Worm (Caenorhabditis elegans) whole organism, mixed stage, embryonic: ENCODE data around the gene slmp-1.

Source experiments
- M03D4.4 ChIP-seq: sonication (generic microtip); optimal IDR thresholded peaks from 2 replicates; lab custom pipeline; 2017; ENCODE audit warnings: mild to moderate bottlenecking, missing genetic modification characterization, missing compliant biosample characterization
- bed-3 ChIP-seq: fragments of 200-800 bp; sonication (Bioruptor generic); optimal IDR thresholded peaks from 3 replicates; lab custom pipeline; 2018; ENCODE audit warnings: mild to moderate bottlenecking, missing genetic modification characterization, moderate library complexity, missing compliant biosample characterization
- blmp-1 ChIP-seq: fragments of 150-350 bp; optimal IDR thresholded peaks from 2 replicates; lab custom pipeline; 2014; ENCODE audit warnings: missing biosample characterization, missing genetic modification characterization
- ceh-39 ChIP-seq: fragments of 150-350 bp; optimal IDR thresholded peaks from 2 replicates; lab custom pipeline; 2014; ENCODE audit warnings: missing biosample characterization, missing genetic modification characterization
- ceh-43 ChIP-seq: fragments of 200-800 bp; sonication (Bioruptor generic); optimal IDR thresholded peaks from 2 replicates; lab custom pipeline; 2018; ENCODE audit warnings: mild to moderate bottlenecking, missing genetic modification characterization, moderate library complexity, missing compliant biosample characterization
- ceh-83 ChIP-seq: fragments of 200-800 bp; sonication (Bioruptor generic); optimal IDR thresholded peaks from 2 replicates; lab custom pipeline; 2018; ENCODE audit warnings: mild to moderate bottlenecking, missing genetic modification characterization, missing compliant biosample characterization
- ces-1 ChIP-seq: fragments of 150-350 bp; optimal IDR thresholded peaks from 2 replicates; lab custom pipeline; 2014; ENCODE audit warnings: missing biosample characterization, missing genetic modification reagents, missing genetic modification characterization
- cnd-1 ChIP-seq: fragments of 200-800 bp; sonication (Bioruptor generic); optimal IDR thresholded peaks from 2 replicates; lab custom pipeline; 2018; ENCODE audit warnings: mild to moderate bottlenecking, missing genetic modification characterization, missing compliant biosample characterization
- drap-1 ChIP-seq: fragments of 200-800 bp; sonication (Bioruptor generic); optimal IDR thresholded peaks from 3 replicates; lab custom pipeline; 2018; ENCODE audit warnings: mild to moderate bottlenecking, missing genetic modification characterization, missing compliant biosample characterization
- elt-1 ChIP-seq: sonication (generic microtip); optimal IDR thresholded peaks from 2 replicates; lab custom pipeline; 2017; ENCODE audit warnings: missing genetic modification characterization, mild to moderate bottlenecking, missing compliant biosample characterization, antibody characterized with exemption, moderate library complexity, borderline replicate concordance; ENCODE audit not compliant: insufficient read depth
- elt-3 ChIP-seq: fragments of 150-350 bp; optimal IDR thresholded peaks from 2 replicates; lab custom pipeline; 2014; ENCODE audit warnings: missing biosample characterization, missing genetic modification characterization
- flh-1 ChIP-seq: fragments of 200-800 bp; sonication (Bioruptor generic); optimal IDR thresholded peaks from 2 replicates; lab custom pipeline; 2018; ENCODE audit warnings: mild to moderate bottlenecking, missing genetic modification characterization, moderate library complexity, missing compliant biosample characterization
- ham-2 ChIP-seq: fragments of 200-800 bp; sonication (Bioruptor generic); optimal IDR thresholded peaks from 2 replicates; lab custom pipeline; 2018; ENCODE audit warnings: mild to moderate bottlenecking, missing genetic modification characterization, missing compliant biosample characterization
- hlh-1 ChIP-seq: fragments of 150-350 bp; optimal IDR thresholded peaks from 2 replicates; lab custom pipeline; 2014; ENCODE audit warnings: missing biosample characterization, missing genetic modification reagents, missing genetic modification characterization
- lin-13 ChIP-seq: fragments of 150-350 bp; optimal IDR thresholded peaks from 2 replicates; lab custom pipeline; 2014; ENCODE audit warnings: missing biosample characterization, missing genetic modification characterization
- lin-32 ChIP-seq: fragments of 200-800 bp; sonication (Bioruptor generic); optimal IDR thresholded peaks from 2 replicates; lab custom pipeline; 2018; ENCODE audit warnings: mild to moderate bottlenecking, missing genetic modification characterization, missing compliant biosample characterization
- lsy-2 ChIP-seq: fragments of 150-350 bp; optimal IDR thresholded peaks from 2 replicates; lab custom pipeline; 2014; ENCODE audit warnings: missing biosample characterization, missing genetic modification characterization
- mab-5 ChIP-seq: fragments of 150-350 bp; optimal IDR thresholded peaks from 2 replicates; lab custom pipeline; 2014; ENCODE audit warnings: missing biosample characterization, missing genetic modification characterization
- mep-1 ChIP-seq: fragments of 150-350 bp; optimal IDR thresholded peaks from 2 replicates; lab custom pipeline; 2017; ENCODE audit warnings: missing biosample characterization, missing genetic modification reagents, missing genetic modification characterization, inconsistent platforms
- mls-2 ChIP-seq: sonication (generic microtip); optimal IDR thresholded peaks from 2 replicates; lab custom pipeline; 2016; ENCODE audit warnings: mild to moderate bottlenecking, missing genetic modification characterization, moderate library complexity, missing compliant biosample characterization
- nhr-12 ChIP-seq: fragments of 150-350 bp; optimal IDR thresholded peaks from 2 replicates; lab custom pipeline; 2014; ENCODE audit warnings: missing biosample characterization, missing genetic modification characterization
- nhr-237 ChIP-seq: fragments of 150-350 bp; optimal IDR thresholded peaks from 2 replicates; lab custom pipeline; 2014; ENCODE audit warnings: missing biosample characterization, missing genetic modification characterization
- nhr-28 ChIP-seq: fragments of 150-350 bp; optimal IDR thresholded peaks from 2 replicates; lab custom pipeline; 2014; ENCODE audit warnings: missing biosample characterization, missing genetic modification characterization
- pha-4 ChIP-seq: fragments of 150-350 bp; optimal IDR thresholded peaks from 2 replicates; lab custom pipeline; 2018; ENCODE audit warnings: missing biosample characterization, missing genetic modification reagents, missing genetic modification characterization
- sem-2 ChIP-seq: fragments of 200-800 bp; sonication (Bioruptor generic); optimal IDR thresholded peaks from 2 replicates; lab custom pipeline; 2018; ENCODE audit warnings: mild to moderate bottlenecking, missing genetic modification characterization, missing compliant biosample characterization
- sptf-1 ChIP-seq: sonication (generic microtip); optimal IDR thresholded peaks from 2 replicates; lab custom pipeline; 2017; ENCODE audit warnings: mild to moderate bottlenecking, missing genetic modification characterization, moderate library complexity, missing compliant biosample characterization
- tbx-8 ChIP-seq: fragments of 200-800 bp; sonication (Bioruptor generic); optimal IDR thresholded peaks from 2 replicates; lab custom pipeline; 2018; ENCODE audit warnings: mild to moderate bottlenecking, missing genetic modification characterization, moderate library complexity, missing compliant biosample characterization
- unc-120 ChIP-seq: sonication (generic microtip); optimal IDR thresholded peaks from 2 replicates; lab custom pipeline; 2017; ENCODE audit warnings: missing genetic modification characterization, missing compliant biosample characterization; ENCODE audit not compliant: poor library complexity, severe bottlenecking
- unc-39 ChIP-seq: fragments of 150-350 bp; optimal IDR thresholded peaks from 2 replicates; lab custom pipeline; 2014; ENCODE audit warnings: missing biosample characterization, missing genetic modification characterization
- unc-62 ChIP-seq: fragments of 150-350 bp; optimal IDR thresholded peaks from 2 replicates; lab custom pipeline; 2014; ENCODE audit warnings: missing biosample characterization, missing genetic modification reagents, missing genetic modification characterization
- zip-8 ChIP-seq: fragments of 150-350 bp; optimal IDR thresholded peaks from 2 replicates; lab custom pipeline; 2014; ENCODE audit warnings: missing biosample characterization, missing genetic modification characterization
- ztf-11 ChIP-seq: fragments of 150-350 bp; optimal IDR thresholded peaks from 2 replicates; lab custom pipeline; 2014; ENCODE audit warnings: missing biosample characterization, missing genetic modification characterization

slmp-1 gene

DNA sequence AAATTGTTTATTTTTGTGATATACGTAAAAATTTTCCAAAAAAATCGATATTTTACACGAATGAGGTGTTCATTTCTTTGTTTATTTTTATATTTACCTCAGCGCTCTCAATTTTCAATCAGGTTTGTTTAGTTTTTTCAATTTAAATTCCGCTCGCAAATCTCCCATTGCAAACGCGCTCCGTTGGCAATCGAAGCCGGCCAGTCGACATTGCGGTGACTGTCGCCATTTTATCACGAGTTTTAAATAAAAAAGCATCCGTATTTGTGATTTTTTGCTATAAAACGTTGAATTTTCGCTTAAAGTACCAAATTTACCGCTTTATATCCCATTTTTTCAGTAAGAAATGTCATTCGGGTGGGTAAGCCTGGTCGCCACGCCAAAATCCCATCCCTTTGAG lies at the start of gene slmp-1:
slmp-1 (plus strand) TSS at position 335 of the 400 bp plus-strand sequence.
- no peak for TF ChIP-seq M03D4.4
- no peak for TF ChIP-seq ceh-39 (tag; lab: Kevin White, UChicago)
- TF ChIP-seq elt-1 (tag; lab: Kevin White, UChicago), result no peak
- TF ChIP-seq sem-2 (GFP tag; lab: Kevin White, UChicago), result no peak
- no peak for TF ChIP-seq drap-1 (GFP tag; lab: Kevin White, UChicago)
- TF ChIP-seq unc-120 (tag; lab: Kevin White, UChicago), result no peak
- TF ChIP-seq tbx-8 (GFP tag; lab: Kevin White, UChicago), result no peak
- TF ChIP-seq hlh-1 (tag; lab: Kevin White, UChicago), result peak; percentile 9
- TF ChIP-seq unc-39 (tag; lab: Kevin White, UChicago), result no peak
- no peak for TF ChIP-seq pha-4 (tag; lab: Kevin White, UChicago)
- TF ChIP-seq ham-2 (GFP tag; lab: Kevin White, UChicago), result no peak
- TF ChIP-seq sptf-1 (tag; lab: Kevin White, UChicago), result no peak
- no peak for TF ChIP-seq cnd-1 (tag; lab: Kevin White, UChicago)
- no peak for TF ChIP-seq ceh-83 (GFP tag; lab: Kevin White, UChicago)
- TF ChIP-seq blmp-1 (tag; lab: Kevin White, UChicago), result no peak
- no peak for TF ChIP-seq lin-32 (GFP tag; lab: Kevin White, UChicago)
- peak; percentile 13 for TF ChIP-seq nhr-237
- TF ChIP-seq ces-1, result peak; percentile 4
- TF ChIP-seq elt-3 (tag; lab: Kevin White, UChicago), result no peak
- no peak for TF ChIP-seq mab-5
- no peak for TF ChIP-seq mls-2 (tag; lab: Kevin White, UChicago)
- no peak for TF ChIP-seq bed-3 (GFP tag; lab: Kevin White, UChicago)
- TF ChIP-seq ceh-43 (GFP tag; lab: Kevin White, UChicago), result no peak
- no peak for TF ChIP-seq ztf-11 (tag; lab: Kevin White, UChicago)
- peak; percentile 28 for TF ChIP-seq mep-1
- TF ChIP-seq nhr-12 (tag; lab: Kevin White, UChicago), result no peak
- no peak for TF ChIP-seq unc-62 (GFP tag; lab: Kevin White, UChicago)
- peak; percentile 42 for TF ChIP-seq lsy-2 (tag; lab: Kevin White, UChicago)

DNA sequence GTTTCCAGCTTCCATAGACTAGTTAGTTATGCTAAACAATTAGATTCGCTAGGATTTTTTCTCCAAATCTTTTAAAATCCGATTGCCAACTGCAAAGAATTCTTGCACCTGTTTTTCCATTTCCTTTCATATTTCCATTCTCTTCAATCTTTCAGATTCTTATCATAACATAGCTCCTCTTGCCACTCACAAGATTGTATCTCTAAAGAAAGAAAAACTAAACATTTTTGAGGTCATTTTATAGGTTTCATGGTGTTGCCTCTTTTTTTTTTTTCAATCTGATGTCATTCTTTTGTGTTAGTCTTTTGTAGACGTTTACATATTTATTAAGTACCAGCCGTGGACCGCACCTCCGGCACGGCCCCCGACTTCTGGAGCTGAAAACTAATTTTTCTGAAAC lies 48.2 kb upstream of the slmp-1 start:
- no peak for TF ChIP-seq nhr-12 (tag; lab: Kevin White, UChicago)
- no peak for TF ChIP-seq cnd-1 (tag; lab: Kevin White, UChicago)
- TF ChIP-seq ceh-43 (GFP tag; lab: Kevin White, UChicago), result no peak
- TF ChIP-seq sptf-1 (tag; lab: Kevin White, UChicago), result peak; percentile 5

DNA sequence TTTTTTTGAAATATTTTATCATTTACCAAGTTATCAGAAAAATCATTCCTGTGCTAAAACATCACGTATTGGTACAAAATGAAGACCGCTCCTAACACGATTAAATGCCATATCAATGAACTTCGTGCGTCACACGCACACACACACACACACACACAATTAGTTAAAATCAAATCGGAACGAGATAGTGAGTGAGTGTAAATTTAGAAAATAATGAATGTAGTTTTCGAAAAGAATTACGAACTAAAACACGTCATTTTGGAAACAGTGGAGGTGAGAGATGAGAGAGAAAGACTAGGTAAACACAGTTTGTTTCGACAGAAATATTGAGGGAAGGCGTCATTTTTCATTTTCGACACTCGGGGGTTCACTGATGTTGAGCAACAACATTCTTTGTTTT lies 46.7 kb upstream of the slmp-1 start:
- TF ChIP-seq cnd-1 (tag; lab: Kevin White, UChicago) (no peak), pha-4 (tag; lab: Kevin White, UChicago) (no peak), ceh-83 (GFP tag; lab: Kevin White, UChicago) (no peak), ces-1 (no peak), nhr-237 (no peak), lin-32 (GFP tag; lab: Kevin White, UChicago) (no peak), ceh-43 (GFP tag; lab: Kevin White, UChicago) (no peak), lsy-2 (tag; lab: Kevin White, UChicago) (no peak), flh-1 (GFP tag; lab: Kevin White, UChicago) (no peak), mab-5 (no peak), bed-3 (GFP tag; lab: Kevin White, UChicago) (no peak), unc-62 (GFP tag; lab: Kevin White, UChicago) (no peak), sptf-1 (tag; lab: Kevin White, UChicago) (no peak), elt-1 (tag; lab: Kevin White, UChicago) (no peak), zip-8 (tag; lab: Kevin White, UChicago) (no peak), nhr-28 (no peak), lin-13 (tag; lab: Kevin White, UChicago) (no peak), nhr-12 (tag; lab: Kevin White, UChicago) (no peak), ham-2 (GFP tag; lab: Kevin White, UChicago) (no peak)

DNA sequence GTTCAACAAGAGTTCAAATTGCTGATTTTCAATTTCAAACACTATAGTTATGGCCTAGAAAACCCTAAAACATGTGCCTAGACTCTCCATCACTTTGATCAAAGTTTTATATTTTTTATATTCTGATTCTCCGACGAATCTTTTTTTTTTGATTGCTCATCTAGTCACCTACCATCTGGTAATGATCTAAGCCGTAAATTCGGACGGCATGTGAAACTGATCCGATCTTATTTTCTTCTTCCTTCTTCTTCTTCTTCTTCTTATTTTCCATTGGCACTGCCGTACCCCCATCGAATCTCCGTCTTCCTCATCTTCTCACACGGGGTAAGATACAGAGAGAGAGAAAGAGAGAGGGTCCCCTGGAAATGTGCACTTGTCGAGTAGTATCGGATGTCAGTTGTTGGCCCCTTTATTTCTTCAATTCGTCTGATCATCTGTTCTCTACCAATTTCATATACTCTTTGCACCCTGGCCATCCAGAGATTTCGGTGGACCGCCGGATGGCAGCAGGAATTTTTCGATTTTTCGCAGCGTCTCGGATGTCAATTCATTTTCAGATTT lies 44.8 kb upstream of the slmp-1 start:
- TF ChIP-seq cnd-1 (tag; lab: Kevin White, UChicago) (no peak), bed-3 (GFP tag; lab: Kevin White, UChicago) (no peak), nhr-12 (tag; lab: Kevin White, UChicago) (no peak), ceh-83 (GFP tag; lab: Kevin White, UChicago) (no peak), ceh-39 (tag; lab: Kevin White, UChicago) (no peak), blmp-1 (tag; lab: Kevin White, UChicago) (no peak), unc-62 (GFP tag; lab: Kevin White, UChicago) (peak; percentile 49), unc-120 (tag; lab: Kevin White, UChicago) (peak; percentile 79), flh-1 (GFP tag; lab: Kevin White, UChicago) (no peak), hlh-1 (tag; lab: Kevin White, UChicago) (peak; percentile 93), mep-1 (no peak), drap-1 (GFP tag; lab: Kevin White, UChicago) (no peak)
